Fruit fly (Drosophila melanogaster): Measurements from ENCODE around the gene CG32104.

DNA sequence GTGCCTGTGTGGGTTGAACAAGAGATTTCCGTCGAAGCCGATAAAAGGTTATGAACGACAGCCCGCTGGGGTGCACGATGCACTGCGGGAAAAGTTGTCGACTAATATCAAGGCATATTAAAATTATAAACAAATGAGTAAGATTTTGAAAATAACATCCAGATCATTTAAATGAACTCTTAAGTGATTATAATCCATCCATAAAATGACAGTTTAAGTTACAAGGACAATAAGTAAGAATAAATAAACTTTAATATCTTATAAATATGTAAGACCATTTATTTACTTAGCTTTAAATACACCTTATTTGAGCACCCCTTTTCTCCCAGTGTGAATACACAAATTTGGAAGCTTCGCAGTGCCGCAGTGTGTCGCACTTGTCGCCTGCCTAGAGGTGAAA lies 44.9 kb upstream of the CG32104 start:
- TF ChIP-seq CG13296 (GFP tag; optimal IDR thresholded peaks at IDR 0.05) = no peak
- TF ChIP-seq Stat92E (GFP tag; optimal IDR thresholded peaks at IDR 0.05) = peak in 1 of 3 experiments; percentile 13
- TF ChIP-seq jumu (GFP tag; optimal IDR thresholded peaks at IDR 0.05) = no peak
- TF ChIP-seq ind (GFP tag; optimal IDR thresholded peaks at IDR 0.05) = no peak
- no peak for TF ChIP-seq br (optimal IDR thresholded peaks at IDR 0.05)
- no peak for TF ChIP-seq CG8281 (tag; optimal IDR thresholded peaks at IDR 0.05)
- TF ChIP-seq CG8478 (optimal IDR thresholded peaks at IDR 0.05) = no peak
- no peak for TF ChIP-seq Myb (GFP tag; optimal IDR thresholded peaks at IDR 0.05)
